Worm (Caenorhabditis elegans) whole organism, L2 larva: Measurements from ENCODE around the gene isw-1.

Source experiments
- blmp-1 ChIP-seq: sonication (generic microtip); optimal IDR thresholded peaks from 2 replicates; lab custom pipeline; 2017; ENCODE audit warnings: missing genetic modification characterization, mild to moderate bottlenecking, missing compliant biosample characterization, antibody characterized with exemption, moderate library complexity; ENCODE audit not compliant: insufficient read depth
- ceh-82 ChIP-seq: fragments of 150-350 bp; optimal IDR thresholded peaks from 2 replicates; lab custom pipeline; 2014; ENCODE audit warnings: missing biosample characterization, missing genetic modification characterization
- fos-1 ChIP-seq: fragments of 150-350 bp; optimal IDR thresholded peaks from 2 replicates; lab custom pipeline; 2014; ENCODE audit warnings: missing biosample characterization, missing genetic modification characterization
- gmeb-1 ChIP-seq: fragments of 150-350 bp; optimal IDR thresholded peaks from 2 replicates; lab custom pipeline; 2014; ENCODE audit warnings: missing biosample characterization, missing genetic modification characterization
- lin-39 ChIP-seq: fragments of 150-350 bp; optimal IDR thresholded peaks from 2 replicates; lab custom pipeline; 2014; ENCODE audit warnings: missing biosample characterization, missing genetic modification reagents, missing genetic modification characterization
- lsy-2 ChIP-seq, 2 experiments: fragments of 150-350 bp in 1 of 2; sonication (generic microtip) in 1 of 2; optimal IDR thresholded peaks; 2 replicates each; lab custom pipeline; 2014 to 2017; ENCODE audit warnings: missing biosample characterization in 2 of 2, missing genetic modification characterization in 2 of 2
- nhr-21 ChIP-seq: fragments of 150-350 bp; optimal IDR thresholded peaks from 2 replicates; lab custom pipeline; 2014; ENCODE audit warnings: missing biosample characterization, missing genetic modification characterization
- nhr-77 ChIP-seq: fragments of 150-350 bp; optimal IDR thresholded peaks from 2 replicates; lab custom pipeline; 2014; ENCODE audit warnings: missing biosample characterization, missing genetic modification characterization
- peb-1 ChIP-seq: fragments of 150-350 bp; optimal IDR thresholded peaks from 2 replicates; lab custom pipeline; 2014; ENCODE audit warnings: missing biosample characterization, missing genetic modification characterization
- unc-39 ChIP-seq: fragments of 150-350 bp; optimal IDR thresholded peaks from 2 replicates; lab custom pipeline; 2014; ENCODE audit warnings: missing biosample characterization, missing genetic modification characterization
- unc-55 ChIP-seq: fragments of 150-350 bp; sonication (generic microtip); optimal IDR thresholded peaks from 3 replicates; lab custom pipeline; 2014; ENCODE audit warnings: missing biosample characterization, missing genetic modification reagents, missing genetic modification characterization
- unc-62 ChIP-seq: fragments of 150-350 bp; optimal IDR thresholded peaks from 2 replicates; lab custom pipeline; 2014; ENCODE audit warnings: missing biosample characterization, missing genetic modification reagents, missing genetic modification characterization
- zag-1 ChIP-seq: fragments of 150-350 bp; optimal IDR thresholded peaks from 2 replicates; lab custom pipeline; 2014; ENCODE audit warnings: missing biosample characterization, missing genetic modification characterization

DNA sequence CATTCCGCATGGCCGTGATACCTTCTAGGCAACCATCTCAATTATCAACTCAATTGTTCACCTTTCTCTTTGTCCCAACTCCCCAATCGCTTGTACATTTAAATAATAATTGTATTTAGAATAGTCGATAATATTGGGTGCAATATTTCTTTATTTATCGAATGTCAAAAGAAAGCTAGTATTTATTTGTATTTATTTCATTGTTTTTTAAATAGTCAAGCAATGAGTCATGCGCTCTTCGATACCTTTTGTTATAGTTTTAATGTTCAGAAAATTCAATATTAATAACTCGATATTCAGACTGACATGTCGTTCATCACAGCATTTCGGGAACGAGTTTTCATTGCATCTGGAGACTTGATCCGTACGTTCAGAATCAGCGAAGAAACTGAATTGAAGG lies 15.6 kb upstream of the isw-1 start, which contains the start of gene wdr-4:
- TF ChIP-seq lin-39 (no peak), peb-1 (tag; lab: Kevin White, UChicago) (no peak), zag-1 (tag; lab: Kevin White, UChicago) (no peak), nhr-77 (no peak), blmp-1 (tag; lab: Kevin White, UChicago) (no peak), gmeb-1 (tag; lab: Kevin White, UChicago) (no peak), nhr-21 (tag; lab: Kevin White, UChicago) (no peak), unc-55 (GFP tag; lab: Kevin White, UChicago) (no peak), ceh-82 (tag; lab: Kevin White, UChicago) (no peak), lsy-2 (tag; optimal IDR thresholded peaks at IDR 0.05; lab: Kevin White, UChicago) (no peak), unc-62 (no peak), unc-39 (tag; lab: Kevin White, UChicago) (no peak), fos-1 (tag; lab: Kevin White, UChicago) (no peak)
